Worm (Caenorhabditis elegans): ENCODE measurements around the gene F58F12.1.

DNA sequence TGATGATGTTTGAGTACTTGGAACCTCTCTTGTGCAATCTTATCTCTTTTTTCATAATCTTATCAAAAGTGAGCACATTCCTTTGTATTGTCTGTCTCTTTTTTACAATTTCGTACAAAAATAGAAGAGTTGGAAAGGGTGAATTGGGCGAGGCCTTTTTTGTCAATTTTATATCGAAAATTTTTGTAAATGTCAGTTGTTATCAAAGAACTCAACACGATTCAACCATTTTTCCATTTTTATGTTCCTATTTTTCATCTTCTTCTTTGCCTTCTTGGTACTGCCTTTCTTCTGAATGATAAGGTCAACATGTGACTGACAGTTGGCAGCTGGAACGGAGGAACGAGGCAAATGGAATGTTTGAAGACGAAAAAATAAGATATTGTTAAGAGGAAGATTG lies 30.3 kb downstream of the F58F12.1 start:
- no peak for TF ChIP-seq nhr-237 (tag; optimal IDR thresholded peaks at IDR 0.05)
- TF ChIP-seq hlh-30 (tag; optimal IDR thresholded peaks at IDR 0.05; ENCODE audit: insufficient read depth), result peak; percentile 24
- TF ChIP-seq set-16 (GFP tag; IDR thresholded peaks at IDR 0.05), result no peak
- TF ChIP-seq ces-1 (GFP tag; optimal IDR thresholded peaks at IDR 0.05), result no peak
- TF ChIP-seq ztf-11 (tag; optimal IDR thresholded peaks at IDR 0.05), result no peak
- 0 out of 2 replicates have a peak, but pooled peaks have one; percentile 15 for TF ChIP-seq saeg-2 (GFP tag; IDR thresholded peaks at IDR 0.05)
- TF ChIP-seq mep-1 (tag; optimal IDR thresholded peaks at IDR 0.05), result peak; percentile 17
- no peak for TF ChIP-seq egl-43 (GFP tag; IDR thresholded peaks at IDR 0.05)
- TF ChIP-seq Y5F2A.4 (GFP tag; optimal IDR thresholded peaks at IDR 0.05), result no peak
- TF ChIP-seq F37D6.2 (tag; optimal IDR thresholded peaks at IDR 0.05), result no peak
- TF ChIP-seq aha-1 (tag), result no peak
- no peak for TF ChIP-seq pha-4 (GFP tag; IDR thresholded peaks at IDR 0.05)
- TF ChIP-seq pha-4 (tag; optimal IDR thresholded peaks at IDR 0.05), result no peak
- TF ChIP-seq nhr-10 (tag; optimal IDR thresholded peaks at IDR 0.05), result no peak

Data from whole organism, L4 larva.